Fruit fly (Drosophila melanogaster): ENCODE data around the gene CG13101.

DNA sequence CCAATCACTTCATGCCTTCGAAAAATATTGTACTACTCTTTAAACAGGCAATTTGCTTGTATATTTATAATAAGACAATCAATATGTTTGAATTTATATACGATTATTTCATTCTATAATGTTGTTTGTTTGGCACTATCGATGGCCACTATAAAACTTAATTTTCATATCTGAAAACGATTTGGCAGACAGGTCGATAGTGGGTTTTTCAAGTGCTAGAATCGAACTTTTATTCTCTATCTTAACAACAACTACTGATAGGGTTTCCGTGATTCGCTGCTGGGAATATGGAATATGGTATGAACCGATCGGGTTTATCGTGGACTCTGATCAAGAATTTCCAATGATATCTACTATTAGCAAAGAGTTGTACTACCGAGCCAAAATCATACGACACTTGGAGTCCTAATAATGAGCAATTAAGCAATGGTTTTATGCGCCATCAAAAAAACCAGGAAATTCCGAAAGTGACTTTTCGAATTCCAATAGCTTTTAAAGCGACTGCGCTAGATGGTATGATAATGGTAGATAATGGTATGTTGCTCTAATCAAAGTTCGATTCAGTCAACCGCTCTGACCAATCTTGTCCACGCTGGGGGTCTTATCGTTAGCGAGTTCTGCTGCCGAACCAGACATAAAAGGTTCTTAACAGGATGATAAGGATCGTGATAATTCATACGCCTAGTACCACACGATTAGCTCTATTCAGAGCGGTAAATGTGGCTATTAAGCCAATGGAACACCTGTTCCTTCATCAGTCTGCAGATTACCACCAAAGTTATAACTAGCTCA is 9.2 kb upstream of the CG13101 start, which contains the start of gene CG17906:
- no peak for TF ChIP-seq EcR (GFP tag; optimal IDR thresholded peaks at IDR 0.05)
- TF ChIP-seq usp (GFP tag; optimal IDR thresholded peaks at IDR 0.05), result no peak
- TF ChIP-seq pan (optimal IDR thresholded peaks at IDR 0.05), result no peak
- no peak for TF ChIP-seq psq (optimal IDR thresholded peaks at IDR 0.05)
- TF ChIP-seq Dll (optimal IDR thresholded peaks at IDR 0.05), result no peak
